Fruit fly (Drosophila melanogaster) whole organism, embryonic: ENCODE results near the gene ng2.

Experiments
- Abd-B ChIP-seq: fragments of 200-800 bp; sonication (Bioruptor generic); optimal IDR thresholded peaks from 2 replicates; lab custom pipeline; 2018; ENCODE audit warnings: missing biosample characterization, mild to moderate bottlenecking, missing genetic modification characterization, moderate library complexity
- Aef1 ChIP-seq: fragments of 200-800 bp; sonication (Bioruptor generic); IDR thresholded peaks from 3 replicates; pipeline ENCODE4 v1.3.6; 2022; ENCODE audit warnings: missing biosample characterization, missing genetic modification characterization
- Blimp-1 ChIP-seq: fragments of 200-800 bp; sonication (Bioruptor generic); optimal IDR thresholded peaks from 3 replicates; lab custom pipeline; 2018; ENCODE audit warnings: missing biosample characterization, missing genetic modification characterization, mild to moderate bottlenecking, moderate library complexity, missing genetic modification reagents
- CG10431 ChIP-seq: fragments of 200-800 bp; sonication (Bioruptor generic); optimal IDR thresholded peaks from 3 replicates; lab custom pipeline; 2018; ENCODE audit warnings: missing biosample characterization, mild to moderate bottlenecking, missing genetic modification characterization
- CG10543 ChIP-seq: fragments of 200-800 bp; sonication (Bioruptor generic); optimal IDR thresholded peaks from 3 replicates; lab custom pipeline; 2017; ENCODE audit warnings: missing biosample characterization, mild to moderate bottlenecking, missing genetic modification characterization, moderate library complexity
- CG10979 ChIP-seq: fragments of 200-800 bp; sonication (Bioruptor generic); optimal IDR thresholded peaks from 2 replicates; lab custom pipeline; 2018; ENCODE audit warnings: missing biosample characterization, mild to moderate bottlenecking, missing genetic modification characterization, moderate library complexity
- CG1233 ChIP-seq: fragments of 200-800 bp; sonication (Bioruptor generic); optimal IDR thresholded peaks from 4 replicates; lab custom pipeline; 2018; ENCODE audit warnings: missing biosample characterization, mild to moderate bottlenecking, missing genetic modification characterization
- CG13123 ChIP-seq: fragments of 200-800 bp; sonication (Bioruptor generic); optimal IDR thresholded peaks from 2 replicates; lab custom pipeline; 2016; ENCODE audit warnings: missing biosample characterization, missing genetic modification characterization
- CG13296 ChIP-seq: fragments of 200-800 bp; sonication (Bioruptor generic); optimal IDR thresholded peaks from 3 replicates; lab custom pipeline; 2018; ENCODE audit warnings: missing biosample characterization, mild to moderate bottlenecking, missing genetic modification characterization
- CG14710 ChIP-seq: fragments of 200-800 bp; sonication (Bioruptor generic); optimal IDR thresholded peaks from 3 replicates; lab custom pipeline; 2019; ENCODE audit warnings: missing biosample characterization, mild to moderate bottlenecking, missing genetic modification characterization, moderate library complexity
- CG16815 ChIP-seq: fragments of 200-800 bp; sonication (Bioruptor generic); optimal IDR thresholded peaks from 3 replicates; lab custom pipeline; 2017; ENCODE audit warnings: missing biosample characterization, mild to moderate bottlenecking, missing genetic modification characterization
- CG17328 ChIP-seq: fragments of 200-800 bp; sonication (Bioruptor generic); IDR thresholded peaks from 2 replicates; pipeline ENCODE4 v1.3.6; 2022; ENCODE audit warnings: missing biosample characterization, missing genetic modification characterization
- CG17912 ChIP-seq: fragments of 200-800 bp; sonication (Bioruptor generic); optimal IDR thresholded peaks from 2 replicates; lab custom pipeline; 2018; ENCODE audit warnings: missing biosample characterization, mild to moderate bottlenecking, missing genetic modification characterization
- CG18476 ChIP-seq: fragments of 200-800 bp; sonication (Bioruptor generic); optimal IDR thresholded peaks from 2 replicates; lab custom pipeline; 2016; ENCODE audit warnings: missing biosample characterization, mild to moderate bottlenecking, missing genetic modification characterization
- CG34376 ChIP-seq: fragments of 200-800 bp; sonication (Bioruptor generic); optimal IDR thresholded peaks from 2 replicates; lab custom pipeline; 2018; ENCODE audit warnings: missing biosample characterization, mild to moderate bottlenecking, missing genetic modification characterization
- CG4424 ChIP-seq: fragments of 200-800 bp; sonication (Bioruptor generic); optimal IDR thresholded peaks from 3 replicates; lab custom pipeline; 2016; ENCODE audit warnings: missing biosample characterization, missing genetic modification characterization
- CG8089 ChIP-seq: fragments of 200-800 bp; sonication (Bioruptor generic); optimal IDR thresholded peaks from 3 replicates; lab custom pipeline; 2016; ENCODE audit warnings: missing biosample characterization, missing genetic modification characterization
- CG9932 ChIP-seq: fragments of 200-800 bp; sonication (Bioruptor generic); IDR thresholded peaks from 2 replicates; pipeline ENCODE4 v1.3.6; 2022; ENCODE audit warnings: missing biosample characterization, missing genetic modification characterization
- Dip2 ChIP-seq: fragments of 200-800 bp; sonication (Bioruptor generic); IDR thresholded peaks from 2 replicates; pipeline ENCODE4 v1.3.6; 2022; ENCODE audit warnings: missing biosample characterization, missing genetic modification characterization
- GATAe ChIP-seq: fragments of 200-800 bp; sonication (Bioruptor generic); conservative IDR thresholded peaks from 2 replicates; pipeline ENCODE4 v1.3.6; 2022; ENCODE audit warnings: missing biosample characterization, missing genetic modification characterization
- HLH3B ChIP-seq: fragments of 200-800 bp; sonication (Bioruptor generic); IDR thresholded peaks from 2 replicates; pipeline ENCODE4 v1.3.6; 2022; ENCODE audit warnings: missing biosample characterization, missing genetic modification characterization
- MBD-R2 ChIP-seq: fragments of 200-800 bp; sonication (Bioruptor generic); IDR thresholded peaks from 2 replicates; pipeline ENCODE4 v1.3.6; 2022; ENCODE audit warnings: missing biosample characterization, missing genetic modification characterization
- NFAT ChIP-seq: fragments of 200-800 bp; sonication (Bioruptor generic); IDR thresholded peaks from 2 replicates; pipeline ENCODE4 v1.3.6; 2022; ENCODE audit warnings: missing biosample characterization, missing genetic modification characterization
- Ravus ChIP-seq: fragments of 200-800 bp; sonication (Bioruptor generic); IDR thresholded peaks from 2 replicates; pipeline ENCODE4 v1.3.6; 2022; ENCODE audit warnings: missing biosample characterization, missing genetic modification characterization
- Rfx ChIP-seq: fragments of 200-800 bp; sonication (Bioruptor generic); IDR thresholded peaks from 2 replicates; pipeline ENCODE4 v1.3.6; 2022; ENCODE audit warnings: missing biosample characterization, missing genetic modification characterization
- Rx ChIP-seq: fragments of 200-800 bp; sonication (Bioruptor generic); IDR thresholded peaks from 2 replicates; pipeline ENCODE4 v1.3.6; 2022; ENCODE audit warnings: missing biosample characterization, missing genetic modification characterization
- Sox100B ChIP-seq: fragments of 200-800 bp; sonication (Bioruptor generic); optimal IDR thresholded peaks from 3 replicates; lab custom pipeline; 2018; ENCODE audit warnings: missing biosample characterization, mild to moderate bottlenecking, missing genetic modification characterization
- Usf ChIP-seq: fragments of 200-800 bp; sonication (Bioruptor generic); optimal IDR thresholded peaks from 2 replicates; lab custom pipeline; 2017; ENCODE audit warnings: missing genotype, missing biosample characterization, missing genetic modification characterization
- amos ChIP-seq: fragments of 200-800 bp; sonication (Bioruptor generic); IDR thresholded peaks from 2 replicates; pipeline ENCODE4 v1.3.6; 2022; ENCODE audit warnings: missing biosample characterization, missing genetic modification characterization; ENCODE audit not compliant: partially characterized antibody
- cg ChIP-seq: fragments of 200-800 bp; sonication (Bioruptor generic); optimal IDR thresholded peaks from 3 replicates; lab custom pipeline; 2019; ENCODE audit warnings: missing biosample characterization, mild to moderate bottlenecking, missing genetic modification characterization, moderate library complexity
- exex ChIP-seq: fragments of 200-800 bp; sonication (Bioruptor generic); optimal IDR thresholded peaks from 4 replicates; lab custom pipeline; 2018; ENCODE audit warnings: missing biosample characterization, mild to moderate bottlenecking, missing genetic modification characterization, moderate library complexity
- ftz-f1 ChIP-seq: fragments of 200-800 bp; sonication (Bioruptor generic); optimal IDR thresholded peaks from 2 replicates; lab custom pipeline; 2016; ENCODE audit warnings: missing biosample characterization, missing genetic modification characterization
- grau ChIP-seq: fragments of 200-800 bp; optimal IDR thresholded peaks from 3 replicates; lab custom pipeline; 2019; ENCODE audit warnings: missing biosample characterization, mild to moderate bottlenecking, missing genetic modification characterization, moderate library complexity
- inv ChIP-seq: fragments of 200-800 bp; sonication (Bioruptor generic); IDR thresholded peaks from 2 replicates; pipeline ENCODE4 v1.3.6; 2022; ENCODE audit warnings: missing biosample characterization, missing genetic modification characterization; ENCODE audit not compliant: partially characterized antibody
- lab ChIP-seq: fragments of 200-800 bp; sonication (Bioruptor generic); optimal IDR thresholded peaks from 3 replicates; lab custom pipeline; 2017; ENCODE audit warnings: missing biosample characterization, missing genetic modification characterization, mild to moderate bottlenecking, moderate library complexity, missing genetic modification reagents
- lola ChIP-seq, 3 experiments: fragments of >200 bp in 2 of 3; fragments of 200-800 bp in 1 of 3; sonication (Bioruptor generic) in 1 of 3; optimal IDR thresholded peaks; 2 replicates each; lab custom pipeline; 2017 to 2019; ENCODE audit warnings: missing biosample characterization in 3 of 3, missing genetic modification characterization in 3 of 3, mild to moderate bottlenecking in 1 of 3, moderate library complexity in 1 of 3
- mirr ChIP-seq: fragments of 200-800 bp; sonication (Bioruptor generic); optimal IDR thresholded peaks from 3 replicates; lab custom pipeline; 2018; ENCODE audit warnings: missing biosample characterization, mild to moderate bottlenecking, missing genetic modification characterization
- oc ChIP-seq: fragments of 200-800 bp; sonication (Bioruptor generic); optimal IDR thresholded peaks from 2 replicates; lab custom pipeline; 2018; ENCODE audit warnings: missing biosample characterization, mild to moderate bottlenecking, missing genetic modification characterization, moderate library complexity
- prd ChIP-seq, 3 experiments: fragments of >200 bp in 2 of 3; fragments of 200-800 bp in 1 of 3; sonication (Bioruptor generic) in 1 of 3; optimal IDR thresholded peaks in 2 of 3; IDR thresholded peaks in 1 of 3; 2 replicates in 2 of 3; 3 replicates in 1 of 3; pipeline versions ENCODE4 v1.3.6 to Lab custom; 2017 to 2022; ENCODE audit warnings: missing biosample characterization in 1 of 3, missing genetic modification characterization in 1 of 3
- row ChIP-seq: fragments of 200-800 bp; sonication (Bioruptor generic); IDR thresholded peaks from 3 replicates; pipeline ENCODE4 v1.3.6; 2022; ENCODE audit warnings: missing biosample characterization, missing genetic modification characterization
- sd ChIP-seq: fragments of 200-800 bp; sonication (Bioruptor generic); optimal IDR thresholded peaks from 3 replicates; lab custom pipeline; 2018; ENCODE audit warnings: missing biosample characterization, mild to moderate bottlenecking, missing genetic modification characterization, moderate library complexity
- slbo ChIP-seq: fragments of 200-800 bp; sonication (Bioruptor generic); IDR thresholded peaks from 2 replicates; pipeline ENCODE4 v1.3.6; 2022; ENCODE audit warnings: missing biosample characterization, missing genetic modification characterization
- sqz ChIP-seq: fragments of 200-800 bp; sonication (Bioruptor generic); optimal IDR thresholded peaks from 3 replicates; lab custom pipeline; 2018; ENCODE audit warnings: missing biosample characterization, mild to moderate bottlenecking, missing genetic modification characterization
- sug ChIP-seq: fragments of 200-800 bp; optimal IDR thresholded peaks from 2 replicates; lab custom pipeline; 2019; ENCODE audit warnings: missing biosample characterization, mild to moderate bottlenecking, missing genetic modification characterization, moderate library complexity
- tap ChIP-seq: fragments of 200-800 bp; optimal IDR thresholded peaks from 3 replicates; lab custom pipeline; 2019; ENCODE audit warnings: missing biosample characterization, mild to moderate bottlenecking, missing genetic modification characterization, moderate library complexity
- tio ChIP-seq: fragments of 200-800 bp; sonication (Bioruptor generic); optimal IDR thresholded peaks from 2 replicates; lab custom pipeline; 2017; ENCODE audit warnings: missing biosample characterization, missing genetic modification characterization, inconsistent platforms
- vfl ChIP-seq: fragments of 200-800 bp; sonication (Bioruptor generic); optimal IDR thresholded peaks from 2 replicates; lab custom pipeline; 2016; ENCODE audit warnings: missing biosample characterization, missing genetic modification characterization
- zf30C ChIP-seq: fragments of 200-800 bp; sonication (Bioruptor generic); optimal IDR thresholded peaks from 3 replicates; lab custom pipeline; 2018; ENCODE audit warnings: missing biosample characterization, mild to moderate bottlenecking, missing genetic modification characterization

ng2 gene

DNA sequence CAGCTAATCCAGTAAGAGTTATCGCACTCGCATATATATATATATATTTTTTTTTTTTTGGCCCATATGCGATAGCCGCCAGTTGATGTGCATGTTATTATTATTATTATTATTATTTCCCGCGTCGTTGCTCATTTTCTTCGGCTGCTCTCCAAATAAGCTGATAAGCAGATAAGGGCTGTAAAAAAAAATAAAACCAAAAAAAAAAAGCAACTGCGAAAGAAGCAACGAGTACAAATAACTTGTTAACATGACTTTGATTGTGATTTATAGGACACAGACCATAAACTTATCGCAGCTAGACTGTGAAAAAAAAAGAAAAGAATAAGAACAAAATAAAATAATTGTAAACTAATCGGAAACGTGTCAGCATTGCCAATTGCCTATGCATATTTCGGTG, 25.5 kb upstream of the ng2 start:
- TF ChIP-seq exex (tag; lab: Kevin White, UChicago) = peak; percentile 92
- no peak for TF ChIP-seq CG10979 (tag; lab: Kevin White, UChicago)
- TF ChIP-seq CG17328 (GFP tag; lab: Robert Waterston, UW) = no peak
- TF ChIP-seq slbo (GFP tag; lab: Robert Waterston, UW) = no peak
- TF ChIP-seq MBD-R2 (GFP tag; lab: Robert Waterston, UW) = no peak
- no peak for TF ChIP-seq CG1233 (GFP tag; lab: Kevin White, UChicago)
- TF ChIP-seq sug (tag; lab: Kevin White, UChicago) = peak; percentile 18
- peak; percentile 29 for TF ChIP-seq CG13296 (GFP tag; lab: Kevin White, UChicago)
- no peak for TF ChIP-seq HLH3B (GFP tag; lab: Robert Waterston, UW)
- peak; percentile 58 for TF ChIP-seq sqz (GFP tag; lab: Kevin White, UChicago)
- no peak for TF ChIP-seq zf30C (GFP tag; lab: Kevin White, UChicago)
- peak; percentile 29 for TF ChIP-seq lab (GFP tag; lab: Kevin White, UChicago)
- no peak for TF ChIP-seq lola (GFP tag; optimal IDR thresholded peaks at IDR 0.05; lab: Kevin White, UChicago)
- TF ChIP-seq amos (GFP tag; lab: Robert Waterston, UW) = no peak
- TF ChIP-seq, all 482 proteins: peak for 5

DNA sequence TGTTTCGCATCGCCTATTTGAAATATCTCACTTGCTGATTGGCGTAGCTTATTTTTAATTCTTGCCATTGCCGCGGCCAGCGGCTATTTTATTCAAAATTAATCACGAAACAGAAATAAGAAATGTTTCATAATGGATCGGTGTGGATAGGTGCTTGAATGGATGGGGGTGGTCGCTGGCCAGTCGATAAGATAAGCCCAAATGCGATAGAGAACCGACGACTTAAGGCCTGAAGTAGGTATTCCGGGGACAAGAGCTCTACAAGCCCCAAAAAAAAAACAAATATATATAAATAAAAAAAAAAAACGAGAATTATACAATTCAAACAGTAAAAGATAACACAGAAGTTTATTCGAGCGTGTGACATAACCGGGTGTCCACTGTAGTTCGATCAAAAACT, 20.2 kb upstream of the ng2 start:
- TF ChIP-seq Dip2 (GFP tag; lab: Robert Waterston, UW) = no peak
- no peak for TF ChIP-seq CG16815 (GFP tag; lab: Kevin White, UChicago)
- peak; percentile 1 for TF ChIP-seq sd (tag; lab: Kevin White, UChicago)
- peak; percentile 9 for TF ChIP-seq CG10543 (GFP tag; lab: Kevin White, UChicago)
- TF ChIP-seq slbo (GFP tag; lab: Robert Waterston, UW) = peak; percentile 34; the same call in 1 of the 2 replicates
- no peak for TF ChIP-seq CG14710 (tag; lab: Kevin White, UChicago)
- peak; percentile 56 for TF ChIP-seq GATAe
- TF ChIP-seq mirr (GFP tag; lab: Kevin White, UChicago) = peak; percentile 46
- TF ChIP-seq CG34376 (GFP tag; lab: Kevin White, UChicago) = peak; percentile 5
- no peak for TF ChIP-seq CG9932 (GFP tag; lab: Robert Waterston, UW)
- TF ChIP-seq Blimp-1 = no peak
- no peak for TF ChIP-seq Ravus
- no peak for TF ChIP-seq Abd-B (GFP tag; lab: Kevin White, UChicago)
- TF ChIP-seq Rx (GFP tag; lab: Robert Waterston, UW) = no peak
- no peak for TF ChIP-seq Aef1 (GFP tag; lab: Robert Waterston, UW)
- TF ChIP-seq CG4424 (GFP tag; lab: Kevin White, UChicago) = no peak
- TF ChIP-seq CG17912 = no peak
- TF ChIP-seq CG13123 (GFP tag; lab: Kevin White, UChicago) = no peak
- no peak for TF ChIP-seq NFAT (GFP tag; lab: Robert Waterston, UW)
- peak; percentile 25 for TF ChIP-seq grau
- no peak for TF ChIP-seq CG8089 (GFP tag; lab: Kevin White, UChicago)
- no peak for TF ChIP-seq CG18476 (GFP tag; lab: Kevin White, UChicago)
- 0 out of 3 replicates have a peak, but pooled peaks have one; percentile 35 for TF ChIP-seq row
- no peak for TF ChIP-seq ftz-f1 (GFP tag; lab: Kevin White, UChicago)
- no peak for TF ChIP-seq vfl (GFP tag; lab: Kevin White, UChicago)
- no peak for TF ChIP-seq inv (GFP tag; lab: Robert Waterston, UW)
- TF ChIP-seq cg (GFP tag; lab: Kevin White, UChicago) = no peak
- TF ChIP-seq Sox100B = no peak
- no peak for TF ChIP-seq Usf (GFP tag; lab: Kevin White, UChicago)
- 0 out of 2 replicates have a peak, but pooled peaks have one; percentile 15 for TF ChIP-seq Rfx
- no peak for TF ChIP-seq tap (tag; lab: Kevin White, UChicago)
- no peak for TF ChIP-seq oc (tag; lab: Kevin White, UChicago)
- TF ChIP-seq tio = no peak
- TF ChIP-seq CG10431 (GFP tag; lab: Kevin White, UChicago) = no peak
- no peak for TF ChIP-seq CG17328 (GFP tag; lab: Robert Waterston, UW)
- TF ChIP-seq prd (optimal IDR thresholded peaks at IDR 0.05; lab: Kevin White, UChicago) = no peak
- TF ChIP-seq prd (GFP tag; IDR thresholded peaks at IDR 0.05; lab: Robert Waterston, UW) = no peak
